Worm (Caenorhabditis elegans) whole organism, mixed stage, embryonic: ENCODE measurements around the gene ttc-7.

ENCODE experiments used
- blmp-1 ChIP-seq: fragments of 150-350 bp; optimal IDR thresholded peaks from 2 replicates; lab custom pipeline; 2014; ENCODE audit warnings: missing biosample characterization, missing genetic modification characterization
- ces-1 ChIP-seq: fragments of 150-350 bp; optimal IDR thresholded peaks from 2 replicates; lab custom pipeline; 2014; ENCODE audit warnings: missing biosample characterization, missing genetic modification reagents, missing genetic modification characterization
- drap-1 ChIP-seq: fragments of 200-800 bp; sonication (Bioruptor generic); optimal IDR thresholded peaks from 3 replicates; lab custom pipeline; 2018; ENCODE audit warnings: mild to moderate bottlenecking, missing genetic modification characterization, missing compliant biosample characterization
- elt-3 ChIP-seq: fragments of 150-350 bp; optimal IDR thresholded peaks from 2 replicates; lab custom pipeline; 2014; ENCODE audit warnings: missing biosample characterization, missing genetic modification characterization
- flh-1 ChIP-seq: fragments of 200-800 bp; sonication (Bioruptor generic); optimal IDR thresholded peaks from 2 replicates; lab custom pipeline; 2018; ENCODE audit warnings: mild to moderate bottlenecking, missing genetic modification characterization, moderate library complexity, missing compliant biosample characterization
- mab-5 ChIP-seq: fragments of 150-350 bp; optimal IDR thresholded peaks from 2 replicates; lab custom pipeline; 2014; ENCODE audit warnings: missing biosample characterization, missing genetic modification characterization
- mep-1 ChIP-seq: fragments of 150-350 bp; optimal IDR thresholded peaks from 2 replicates; lab custom pipeline; 2017; ENCODE audit warnings: missing biosample characterization, missing genetic modification reagents, missing genetic modification characterization, inconsistent platforms
- mls-2 ChIP-seq: sonication (generic microtip); optimal IDR thresholded peaks from 2 replicates; lab custom pipeline; 2016; ENCODE audit warnings: mild to moderate bottlenecking, missing genetic modification characterization, moderate library complexity, missing compliant biosample characterization
- pha-4 ChIP-seq: fragments of 150-350 bp; optimal IDR thresholded peaks from 2 replicates; lab custom pipeline; 2018; ENCODE audit warnings: missing biosample characterization, missing genetic modification reagents, missing genetic modification characterization
- unc-39 ChIP-seq: fragments of 150-350 bp; optimal IDR thresholded peaks from 2 replicates; lab custom pipeline; 2014; ENCODE audit warnings: missing biosample characterization, missing genetic modification characterization
- zip-8 ChIP-seq: fragments of 150-350 bp; optimal IDR thresholded peaks from 2 replicates; lab custom pipeline; 2014; ENCODE audit warnings: missing biosample characterization, missing genetic modification characterization
- ztf-11 ChIP-seq: fragments of 150-350 bp; optimal IDR thresholded peaks from 2 replicates; lab custom pipeline; 2014; ENCODE audit warnings: missing biosample characterization, missing genetic modification characterization

- TF ChIP-seq ztf-11 (tag; lab: Kevin White, UChicago) (peak; percentile 68), flh-1 (GFP tag; lab: Kevin White, UChicago) (no peak), mab-5 (tag; lab: Kevin White, UChicago) (peak; percentile 51), blmp-1 (tag; lab: Kevin White, UChicago) (peak; percentile 85), unc-39 (tag; lab: Kevin White, UChicago) (no peak), mep-1 (tag; lab: Kevin White, UChicago) (peak; percentile 90), elt-3 (tag; lab: Kevin White, UChicago) (peak; percentile 73), drap-1 (GFP tag; lab: Kevin White, UChicago) (peak; percentile 72), ces-1 (peak; percentile 91), pha-4 (peak; percentile 94), mls-2 (tag; lab: Kevin White, UChicago) (peak; percentile 65), zip-8 (tag; lab: Kevin White, UChicago) (no peak)
These were observed 64.9 kb downstream of the ttc-7 start for ce11 chrIII:1925048-1925537.
